Fruit fly (Drosophila melanogaster) whole organism, embryonic: ENCODE measurements around the gene NT1.

Source experiments
- Atf-2 ChIP-seq: fragments of 200-800 bp; sonication (Bioruptor generic); optimal IDR thresholded peaks from 2 replicates; lab custom pipeline; 2016; ENCODE audit warnings: missing biosample characterization, missing genetic modification characterization
- CG10147 ChIP-seq: fragments of 200-800 bp; sonication (Bioruptor generic); optimal IDR thresholded peaks from 2 replicates; lab custom pipeline; 2019; ENCODE audit warnings: missing biosample characterization, mild to moderate bottlenecking, missing genetic modification characterization, moderate library complexity
- CG11093 ChIP-seq: fragments of 200-800 bp; sonication (Bioruptor generic); IDR thresholded peaks from 3 replicates; pipeline ENCODE4 v1.3.6; 2022; ENCODE audit warnings: missing biosample characterization, missing genetic modification characterization
- CG14710 ChIP-seq: fragments of 200-800 bp; sonication (Bioruptor generic); optimal IDR thresholded peaks from 3 replicates; lab custom pipeline; 2019; ENCODE audit warnings: missing biosample characterization, mild to moderate bottlenecking, missing genetic modification characterization, moderate library complexity
- CG14965 ChIP-seq: fragments of 200-800 bp; sonication (Bioruptor generic); optimal IDR thresholded peaks from 2 replicates; lab custom pipeline; 2016; ENCODE audit warnings: missing biosample characterization, missing genetic modification characterization, borderline replicate concordance
- CG16813 ChIP-seq: fragments of 200-800 bp; sonication (Bioruptor generic); IDR thresholded peaks from 3 replicates; pipeline ENCODE4 v1.3.6; 2022; ENCODE audit warnings: missing biosample characterization, missing genetic modification characterization; ENCODE audit not compliant: partially characterized antibody
- CG17328 ChIP-seq: fragments of 200-800 bp; sonication (Bioruptor generic); IDR thresholded peaks from 2 replicates; pipeline ENCODE4 v1.3.6; 2022; ENCODE audit warnings: missing biosample characterization, missing genetic modification characterization
- CG17361 ChIP-seq: fragments of 200-800 bp; sonication (Bioruptor generic); IDR thresholded peaks from 3 replicates; pipeline ENCODE4 v1.3.6; 2022; ENCODE audit warnings: missing biosample characterization, missing genetic modification characterization
- CG17829 ChIP-seq: fragments of 200-800 bp; optimal IDR thresholded peaks from 2 replicates; lab custom pipeline; 2019; ENCODE audit warnings: missing biosample characterization, mild to moderate bottlenecking, missing genetic modification characterization, moderate library complexity
- CG2120 ChIP-seq: fragments of 200-800 bp; sonication (Bioruptor generic); optimal IDR thresholded peaks from 3 replicates; lab custom pipeline; 2016; ENCODE audit warnings: missing biosample characterization, missing genetic modification characterization
- CG30403 ChIP-seq: fragments of 200-800 bp; sonication (Bioruptor generic); optimal IDR thresholded peaks from 3 replicates; lab custom pipeline; 2016; ENCODE audit warnings: missing biosample characterization, missing genetic modification characterization
- CG30431 ChIP-seq: fragments of 200-800 bp; sonication (Bioruptor generic); optimal IDR thresholded peaks from 2 replicates; lab custom pipeline; 2017; ENCODE audit warnings: missing biosample characterization, missing genetic modification characterization
- CG34376 ChIP-seq: fragments of 200-800 bp; sonication (Bioruptor generic); optimal IDR thresholded peaks from 2 replicates; lab custom pipeline; 2018; ENCODE audit warnings: missing biosample characterization, mild to moderate bottlenecking, missing genetic modification characterization
- CG3995 ChIP-seq: fragments of 200-800 bp; sonication (Bioruptor generic); optimal IDR thresholded peaks from 3 replicates; lab custom pipeline; 2016; ENCODE audit warnings: missing biosample characterization, missing genetic modification characterization
- CG4820 ChIP-seq: fragments of 200-800 bp; sonication (Bioruptor generic); optimal IDR thresholded peaks from 3 replicates; lab custom pipeline; 2016; ENCODE audit warnings: missing biosample characterization, missing genetic modification characterization
- CG6683 ChIP-seq: fragments of 200-800 bp; sonication (Bioruptor generic); optimal IDR thresholded peaks from 2 replicates; lab custom pipeline; 2017; ENCODE audit warnings: missing biosample characterization, mild to moderate bottlenecking, missing genetic modification characterization, missing genetic modification reagents
- CG7786 ChIP-seq: fragments of 200-800 bp; sonication (Bioruptor generic); optimal IDR thresholded peaks from 2 replicates; lab custom pipeline; 2016; ENCODE audit warnings: missing biosample characterization, missing genetic modification characterization
- CG7839 ChIP-seq: fragments of 200-800 bp; sonication (Bioruptor generic); optimal IDR thresholded peaks from 3 replicates; lab custom pipeline; 2018; ENCODE audit warnings: missing biosample characterization, mild to moderate bottlenecking, missing genetic modification characterization, moderate library complexity
- CkIIα-i1 ChIP-seq: fragments of 200-800 bp; sonication (Bioruptor generic); IDR thresholded peaks from 2 replicates; pipeline ENCODE4 v1.3.6; 2022; ENCODE audit warnings: missing biosample characterization, missing genetic modification characterization
- Doc2 ChIP-seq: fragments of 200-800 bp; sonication (Bioruptor generic); IDR thresholded peaks from 2 replicates; pipeline ENCODE4 v1.3.6; 2022; ENCODE audit warnings: missing biosample characterization, missing genetic modification characterization
- Fer1 ChIP-seq: fragments of 200-800 bp; sonication (Bioruptor generic); optimal IDR thresholded peaks from 2 replicates; lab custom pipeline; 2017; ENCODE audit warnings: missing biosample characterization, mild to moderate bottlenecking, missing genetic modification characterization
- Gug ChIP-seq: fragments of 200-800 bp; sonication (Bioruptor generic); IDR thresholded peaks from 4 replicates; pipeline ENCODE4 v1.3.6; 2022; ENCODE audit warnings: missing biosample characterization, missing genetic modification characterization
- HLH3B ChIP-seq: fragments of 200-800 bp; sonication (Bioruptor generic); IDR thresholded peaks from 2 replicates; pipeline ENCODE4 v1.3.6; 2022; ENCODE audit warnings: missing biosample characterization, missing genetic modification characterization
- Meics ChIP-seq: fragments of 200-800 bp; sonication (Bioruptor generic); optimal IDR thresholded peaks from 2 replicates; lab custom pipeline; 2017; ENCODE audit warnings: missing biosample characterization, mild to moderate bottlenecking, missing genetic modification characterization
- Mes4 ChIP-seq: fragments of 200-800 bp; sonication (Bioruptor generic); optimal IDR thresholded peaks from 2 replicates; lab custom pipeline; 2016; ENCODE audit warnings: missing biosample characterization, missing genetic modification characterization
- NfI ChIP-seq: fragments of 200-800 bp; sonication (Bioruptor generic); optimal IDR thresholded peaks from 3 replicates; lab custom pipeline; 2018; ENCODE audit warnings: missing biosample characterization, mild to moderate bottlenecking, missing genetic modification characterization, moderate library complexity
- Sry-β ChIP-seq: fragments of 200-800 bp; sonication (Bioruptor generic); optimal IDR thresholded peaks from 2 replicates; lab custom pipeline; 2018; ENCODE audit warnings: missing biosample characterization, mild to moderate bottlenecking, missing genetic modification characterization, moderate library complexity
- Ssrp ChIP-seq: fragments of 200-800 bp; sonication (Bioruptor generic); optimal IDR thresholded peaks from 2 replicates; lab custom pipeline; 2018; ENCODE audit warnings: missing biosample characterization, mild to moderate bottlenecking, missing genetic modification characterization, moderate library complexity
- Taf1 ChIP-seq: fragments of 200-800 bp; sonication (Bioruptor generic); IDR thresholded peaks from 2 replicates; pipeline ENCODE4 v1.3.6; 2022; ENCODE audit warnings: missing biosample characterization, missing genetic modification characterization
- ash1 ChIP-seq: fragments of 200-800 bp; sonication (Bioruptor generic); optimal IDR thresholded peaks from 2 replicates; lab custom pipeline; 2018; ENCODE audit warnings: missing biosample characterization, mild to moderate bottlenecking, missing genetic modification characterization
- cas ChIP-seq: fragments of 200-800 bp; sonication (Bioruptor generic); IDR thresholded peaks from 2 replicates; pipeline ENCODE4 v1.3.6; 2022; ENCODE audit warnings: missing biosample characterization, missing genetic modification characterization
- cato ChIP-seq: fragments of 200-800 bp; sonication (Bioruptor generic); optimal IDR thresholded peaks from 2 replicates; lab custom pipeline; 2016; ENCODE audit warnings: missing biosample characterization, missing genetic modification characterization, borderline replicate concordance
- cg ChIP-seq: fragments of 200-800 bp; sonication (Bioruptor generic); optimal IDR thresholded peaks from 3 replicates; lab custom pipeline; 2019; ENCODE audit warnings: missing biosample characterization, mild to moderate bottlenecking, missing genetic modification characterization, moderate library complexity
- chif ChIP-seq, 2 experiments: fragments of 200-800 bp; sonication (Bioruptor generic); optimal IDR thresholded peaks; 3 replicates each; lab custom pipeline; 2016; ENCODE audit warnings: missing biosample characterization in 2 of 2, missing genetic modification characterization in 2 of 2
- da ChIP-seq: fragments of 200-800 bp; sonication (Bioruptor generic); optimal IDR thresholded peaks from 2 replicates; lab custom pipeline; 2016; ENCODE audit warnings: missing biosample characterization, missing genetic modification characterization
- danr ChIP-seq: fragments of 200-800 bp; sonication (Bioruptor generic); IDR thresholded peaks from 2 replicates; pipeline ENCODE4 v1.3.6; 2022; ENCODE audit warnings: missing biosample characterization, missing genetic modification characterization
- emc ChIP-seq: fragments of 200-800 bp; sonication (Bioruptor generic); optimal IDR thresholded peaks from 2 replicates; lab custom pipeline; 2016; ENCODE audit warnings: missing biosample characterization, missing genetic modification characterization
- esg ChIP-seq: fragments of 200-800 bp; sonication (Bioruptor generic); conservative IDR thresholded peaks from 2 replicates; pipeline ENCODE4 v1.3.6; 2022; ENCODE audit warnings: missing biosample characterization, missing genetic modification characterization
- grn ChIP-seq: fragments of 200-800 bp; sonication (Bioruptor generic); optimal IDR thresholded peaks from 3 replicates; lab custom pipeline; 2017; ENCODE audit warnings: missing biosample characterization, missing genetic modification characterization
- jing ChIP-seq: fragments of 200-800 bp; sonication (Bioruptor generic); optimal IDR thresholded peaks from 2 replicates; lab custom pipeline; 2018; ENCODE audit warnings: missing biosample characterization, mild to moderate bottlenecking, missing genetic modification characterization
- kah ChIP-seq: fragments of 200-800 bp; sonication (Bioruptor generic); optimal IDR thresholded peaks from 2 replicates; lab custom pipeline; 2018; ENCODE audit warnings: missing biosample characterization, mild to moderate bottlenecking, missing genetic modification characterization
- maf-S ChIP-seq: fragments of 200-800 bp; sonication (Bioruptor generic); optimal IDR thresholded peaks from 2 replicates; lab custom pipeline; 2016; ENCODE audit warnings: missing biosample characterization, missing genetic modification characterization
- nau ChIP-seq: fragments of 200-800 bp; sonication (Bioruptor generic); optimal IDR thresholded peaks from 3 replicates; lab custom pipeline; 2017; ENCODE audit warnings: missing biosample characterization, mild to moderate bottlenecking, missing genetic modification characterization, missing genetic modification reagents
- phol ChIP-seq: fragments of 200-800 bp; sonication (Bioruptor generic); optimal IDR thresholded peaks from 3 replicates; lab custom pipeline; 2018; ENCODE audit warnings: missing biosample characterization, mild to moderate bottlenecking, missing genetic modification characterization, moderate library complexity
- sima ChIP-seq: fragments of 200-800 bp; sonication (Bioruptor generic); optimal IDR thresholded peaks from 2 replicates; lab custom pipeline; 2016; ENCODE audit warnings: missing biosample characterization, missing genetic modification characterization
- sr ChIP-seq: fragments of 200-800 bp; sonication (Bioruptor generic); IDR thresholded peaks from 3 replicates; pipeline ENCODE4 v1.3.6; 2022; ENCODE audit warnings: missing biosample characterization, missing genetic modification characterization
- stc ChIP-seq: fragments of 200-800 bp; sonication (Bioruptor generic); IDR thresholded peaks from 2 replicates; pipeline ENCODE4 v1.3.6; 2022; ENCODE audit warnings: missing biosample characterization, missing genetic modification characterization
- zen ChIP-seq: fragments of 200-800 bp; sonication (Bioruptor generic); optimal IDR thresholded peaks from 3 replicates; lab custom pipeline; 2018; ENCODE audit warnings: missing biosample characterization, mild to moderate bottlenecking, missing genetic modification characterization, moderate library complexity
- zen2 ChIP-seq: fragments of 200-800 bp; sonication (Bioruptor generic); IDR thresholded peaks from 3 replicates; pipeline ENCODE4 v1.3.6; 2022; ENCODE audit warnings: missing biosample characterization, missing genetic modification characterization; ENCODE audit not compliant: partially characterized antibody
- zf30C ChIP-seq: fragments of 200-800 bp; sonication (Bioruptor generic); optimal IDR thresholded peaks from 3 replicates; lab custom pipeline; 2018; ENCODE audit warnings: missing biosample characterization, mild to moderate bottlenecking, missing genetic modification characterization

The NT1 gene

dm6 chr3L:4543034-4543806 lies 35.0 kb upstream of the NT1 start (continued):
- TF ChIP-seq HLH3B (peak; percentile 36; the same call in 1 of the 2 replicates), CG30403 (GFP tag; lab: Kevin White, UChicago) (no peak), chif (GFP tag; optimal IDR thresholded peaks at IDR 0.05; lab: Kevin White, UChicago) (peak; percentile 39 to 41), Taf1 (peak; percentile 42; the same call in 1 of the 2 replicates), CG34376 (GFP tag; lab: Kevin White, UChicago) (no peak), Doc2 (GFP tag; lab: Robert Waterston, UW) (no peak), emc (GFP tag; lab: Kevin White, UChicago) (no peak), Sry-β (GFP tag; lab: Kevin White, UChicago) (no peak), CkIIα-i1 (GFP tag; lab: Robert Waterston, UW) (no peak), zf30C (GFP tag; lab: Kevin White, UChicago) (no peak), Atf-2 (GFP tag; lab: Kevin White, UChicago) (no peak), nau (no peak), cato (GFP tag; lab: Kevin White, UChicago) (no peak), zen (tag; lab: Kevin White, UChicago) (no peak), phol (tag; lab: Kevin White, UChicago) (no peak), CG4820 (GFP tag; lab: Kevin White, UChicago) (no peak), stc (GFP tag; lab: Robert Waterston, UW) (no peak), NfI (GFP tag; lab: Kevin White, UChicago) (peak; percentile 28), CG10147 (GFP tag; lab: Kevin White, UChicago) (no peak), Gug (GFP tag; lab: Robert Waterston, UW) (peak; percentile 60; the same call in 1 of the 4 replicates), CG14965 (no peak), maf-S (GFP tag; lab: Kevin White, UChicago) (peak; percentile 35), zen2 (GFP tag; lab: Robert Waterston, UW) (no peak), CG17361 (GFP tag; lab: Robert Waterston, UW) (no peak), CG16813 (GFP tag; lab: Robert Waterston, UW) (no peak), Mes4 (GFP tag; lab: Kevin White, UChicago) (no peak), Ssrp (tag; lab: Kevin White, UChicago) (no peak), esg (GFP tag; lab: Robert Waterston, UW) (peak; percentile 25; the same call in 1 of the 2 replicates), CG3995 (no peak), CG7839 (peak; percentile 25), Meics (GFP tag; lab: Kevin White, UChicago) (peak; percentile 52), CG2120 (GFP tag; lab: Kevin White, UChicago) (peak; percentile 80), CG17328 (GFP tag; lab: Robert Waterston, UW) (peak; percentile 38; the same call in 1 of the 2 replicates), CG30431 (GFP tag; lab: Kevin White, UChicago) (peak; percentile 13), CG6683 (no peak), da (GFP tag; lab: Kevin White, UChicago) (peak; percentile 58), danr (no peak), sima (GFP tag; lab: Kevin White, UChicago) (no peak), kah (GFP tag; lab: Kevin White, UChicago) (no peak), CG14710 (tag; lab: Kevin White, UChicago) (no peak), cas (GFP tag; lab: Robert Waterston, UW) (no peak), jing (GFP tag; lab: Kevin White, UChicago) (no peak), CG17829 (tag; lab: Kevin White, UChicago) (no peak), CG7786 (GFP tag; lab: Kevin White, UChicago) (peak; percentile 40), cg (no peak), Fer1 (peak; percentile 41), ash1 (no peak), sr (peak; percentile 76), CG11093 (GFP tag; lab: Robert Waterston, UW) (no peak), grn (GFP tag; lab: Kevin White, UChicago) (peak; percentile 51)
